Fruit fly (Drosophila melanogaster) whole organism, embryonic: ENCODE results near the gene Prp5.
A peak's percentile ranks its signal among the peaks of the same experiment; 100 is the strongest.

ENCODE experiments used
- Abd-B ChIP-seq: fragments of 200-800 bp; sonication (Bioruptor generic); optimal IDR thresholded peaks from 2 replicates; lab custom pipeline; 2018; ENCODE audit warnings: missing biosample characterization, mild to moderate bottlenecking, missing genetic modification characterization, moderate library complexity
- CG10274 ChIP-seq: fragments of 200-800 bp; sonication (Bioruptor generic); optimal IDR thresholded peaks from 3 replicates; lab custom pipeline; 2017; ENCODE audit warnings: missing biosample characterization, mild to moderate bottlenecking, missing genetic modification characterization
- CG11695 ChIP-seq: fragments of 200-800 bp; sonication (Bioruptor generic); IDR thresholded peaks from 3 replicates; pipeline ENCODE4 v1.3.6; 2022; ENCODE audit warnings: missing biosample characterization, missing genetic modification characterization
- CG12155 ChIP-seq: fragments of 200-800 bp; sonication (Bioruptor generic); optimal IDR thresholded peaks from 3 replicates; lab custom pipeline; 2016; ENCODE audit warnings: missing biosample characterization, missing genetic modification characterization
- CG12219 ChIP-seq: fragments of 200-800 bp; sonication (Bioruptor generic); optimal IDR thresholded peaks from 3 replicates; lab custom pipeline; 2018; ENCODE audit warnings: missing biosample characterization, mild to moderate bottlenecking, missing genetic modification characterization
- CG12236 ChIP-seq: fragments of 200-800 bp; sonication (Bioruptor generic); optimal IDR thresholded peaks from 2 replicates; lab custom pipeline; 2016; ENCODE audit warnings: missing biosample characterization, missing genetic modification characterization
- CG13424 ChIP-seq: fragments of 200-800 bp; sonication (Bioruptor generic); optimal IDR thresholded peaks from 2 replicates; lab custom pipeline; 2019; ENCODE audit warnings: missing biosample characterization, mild to moderate bottlenecking, missing genetic modification characterization, moderate library complexity
- CG14710 ChIP-seq: fragments of 200-800 bp; sonication (Bioruptor generic); optimal IDR thresholded peaks from 3 replicates; lab custom pipeline; 2019; ENCODE audit warnings: missing biosample characterization, mild to moderate bottlenecking, missing genetic modification characterization, moderate library complexity
- CG15073 ChIP-seq: fragments of 200-800 bp; sonication (Bioruptor generic); optimal IDR thresholded peaks from 2 replicates; lab custom pipeline; 2016; ENCODE audit warnings: missing biosample characterization, missing genetic modification characterization
- CG15514 ChIP-seq: fragments of 200-800 bp; sonication (Bioruptor generic); optimal IDR thresholded peaks from 3 replicates; lab custom pipeline; 2017; ENCODE audit warnings: missing biosample characterization, missing genetic modification characterization, mild to moderate bottlenecking, moderate library complexity, missing genetic modification reagents
- CG15696 ChIP-seq: fragments of 200-800 bp; sonication (Bioruptor generic); optimal IDR thresholded peaks from 2 replicates; lab custom pipeline; 2019; ENCODE audit warnings: missing biosample characterization, mild to moderate bottlenecking, missing genetic modification characterization, moderate library complexity
- CG16815 ChIP-seq: fragments of 200-800 bp; sonication (Bioruptor generic); optimal IDR thresholded peaks from 3 replicates; lab custom pipeline; 2017; ENCODE audit warnings: missing biosample characterization, mild to moderate bottlenecking, missing genetic modification characterization
- CG1792 ChIP-seq: fragments of 200-800 bp; sonication (Bioruptor generic); optimal IDR thresholded peaks from 2 replicates; lab custom pipeline; 2016; ENCODE audit warnings: missing biosample characterization, missing genetic modification characterization
- CG1832 ChIP-seq: fragments of 200-800 bp; sonication (Bioruptor generic); optimal IDR thresholded peaks from 2 replicates; lab custom pipeline; 2017; ENCODE audit warnings: missing biosample characterization, mild to moderate bottlenecking, missing genetic modification characterization, inconsistent platforms
- CG18599 ChIP-seq: fragments of 200-800 bp; sonication (Bioruptor generic); optimal IDR thresholded peaks from 3 replicates; lab custom pipeline; 2017; ENCODE audit warnings: missing biosample characterization, missing genetic modification characterization, mild to moderate bottlenecking, moderate library complexity, missing genetic modification reagents
- CG2116 ChIP-seq: fragments of 200-800 bp; sonication (Bioruptor generic); optimal IDR thresholded peaks from 3 replicates; lab custom pipeline; 2018; ENCODE audit warnings: missing biosample characterization, mild to moderate bottlenecking, missing genetic modification characterization
- CG2129 ChIP-seq: fragments of 200-800 bp; sonication (Bioruptor generic); IDR thresholded peaks from 2 replicates; pipeline ENCODE4 v1.3.6; 2022; ENCODE audit warnings: missing biosample characterization, missing genetic modification characterization; ENCODE audit not compliant: partially characterized antibody
- CG2875 ChIP-seq: fragments of 200-800 bp; sonication (Bioruptor generic); optimal IDR thresholded peaks from 2 replicates; lab custom pipeline; 2017; ENCODE audit warnings: missing biosample characterization, mild to moderate bottlenecking, missing genetic modification characterization, missing genetic modification reagents
- CG30020 ChIP-seq: fragments of 200-800 bp; optimal IDR thresholded peaks from 2 replicates; lab custom pipeline; 2019; ENCODE audit warnings: missing biosample characterization, mild to moderate bottlenecking, missing genetic modification characterization, moderate library complexity
- CG30403 ChIP-seq: fragments of 200-800 bp; sonication (Bioruptor generic); optimal IDR thresholded peaks from 3 replicates; lab custom pipeline; 2016; ENCODE audit warnings: missing biosample characterization, missing genetic modification characterization
- CG31224 ChIP-seq: fragments of 200-800 bp; sonication (Bioruptor generic); IDR thresholded peaks from 2 replicates; pipeline ENCODE4 v1.3.6; 2022; ENCODE audit warnings: missing biosample characterization, missing genetic modification characterization
- CG31441 ChIP-seq: fragments of 200-800 bp; sonication (Bioruptor generic); IDR thresholded peaks from 2 replicates; pipeline ENCODE4 v1.3.6; 2022; ENCODE audit warnings: missing biosample characterization, missing genetic modification characterization
- CG3281 ChIP-seq: fragments of 200-800 bp; sonication (Bioruptor generic); optimal IDR thresholded peaks from 3 replicates; lab custom pipeline; 2017; ENCODE audit warnings: missing biosample characterization, mild to moderate bottlenecking, missing genetic modification characterization
- CG4424 ChIP-seq: fragments of 200-800 bp; sonication (Bioruptor generic); optimal IDR thresholded peaks from 3 replicates; lab custom pipeline; 2016; ENCODE audit warnings: missing biosample characterization, missing genetic modification characterization
- CG4707 ChIP-seq: fragments of 200-800 bp; sonication (Bioruptor generic); optimal IDR thresholded peaks from 2 replicates; lab custom pipeline; 2018; ENCODE audit warnings: missing biosample characterization, mild to moderate bottlenecking, missing genetic modification characterization, moderate library complexity
- CG6254 ChIP-seq: fragments of 200-800 bp; sonication (Bioruptor generic); optimal IDR thresholded peaks from 3 replicates; lab custom pipeline; 2017; ENCODE audit warnings: mild to moderate bottlenecking, missing biosample characterization, missing genetic modification reagents, missing genetic modification characterization
- CG6791 ChIP-seq: fragments of 200-800 bp; sonication (Bioruptor generic); IDR thresholded peaks from 3 replicates; pipeline ENCODE4 v1.3.6; 2022; ENCODE audit warnings: missing biosample characterization, missing genetic modification characterization; ENCODE audit not compliant: partially characterized antibody
- CG7786 ChIP-seq: fragments of 200-800 bp; sonication (Bioruptor generic); optimal IDR thresholded peaks from 2 replicates; lab custom pipeline; 2016; ENCODE audit warnings: missing biosample characterization, missing genetic modification characterization
- CG7963 ChIP-seq: fragments of 200-800 bp; sonication (Bioruptor generic); IDR thresholded peaks from 3 replicates; pipeline ENCODE4 v1.3.6; 2022; ENCODE audit warnings: missing biosample characterization, missing genetic modification characterization; ENCODE audit not compliant: partially characterized antibody
- CG8388 ChIP-seq: fragments of 200-800 bp; sonication (Bioruptor generic); optimal IDR thresholded peaks from 2 replicates; lab custom pipeline; 2019; ENCODE audit warnings: missing biosample characterization, mild to moderate bottlenecking, missing genetic modification characterization, moderate library complexity
- CG8924 ChIP-seq: fragments of 200-800 bp; optimal IDR thresholded peaks from 3 replicates; lab custom pipeline; 2019; ENCODE audit warnings: missing biosample characterization, mild to moderate bottlenecking, missing genetic modification characterization, moderate library complexity
- Dad ChIP-seq: fragments of 200-800 bp; sonication (Bioruptor generic); optimal IDR thresholded peaks from 3 replicates; lab custom pipeline; 2016; ENCODE audit warnings: missing biosample characterization, missing genetic modification characterization
- GATAe ChIP-seq: fragments of 200-800 bp; sonication (Bioruptor generic); conservative IDR thresholded peaks from 2 replicates; pipeline ENCODE4 v1.3.6; 2022; ENCODE audit warnings: missing biosample characterization, missing genetic modification characterization
- MTF-1 ChIP-seq: fragments of 200-800 bp; sonication (Bioruptor generic); optimal IDR thresholded peaks from 2 replicates; lab custom pipeline; 2018; ENCODE audit warnings: missing biosample characterization, mild to moderate bottlenecking, missing genetic modification characterization, borderline replicate concordance
- Myb ChIP-seq: fragments of 200-800 bp; sonication (Bioruptor generic); optimal IDR thresholded peaks from 2 replicates; lab custom pipeline; 2016; ENCODE audit warnings: missing biosample characterization, missing genetic modification characterization
- Rfx ChIP-seq: fragments of 200-800 bp; sonication (Bioruptor generic); IDR thresholded peaks from 2 replicates; pipeline ENCODE4 v1.3.6; 2022; ENCODE audit warnings: missing biosample characterization, missing genetic modification characterization
- Xrp1 ChIP-seq: fragments of 200-800 bp; sonication (Bioruptor generic); IDR thresholded peaks from 2 replicates; pipeline ENCODE4 v1.3.6; 2022; ENCODE audit warnings: missing biosample characterization, missing genetic modification characterization
- ab ChIP-seq: fragments of 200-800 bp; sonication (Bioruptor generic); optimal IDR thresholded peaks from 2 replicates; lab custom pipeline; 2016; ENCODE audit warnings: missing biosample characterization, missing genetic modification characterization
- cas ChIP-seq: fragments of 200-800 bp; sonication (Bioruptor generic); IDR thresholded peaks from 2 replicates; pipeline ENCODE4 v1.3.6; 2022; ENCODE audit warnings: missing biosample characterization, missing genetic modification characterization
- dan ChIP-seq: fragments of 200-800 bp; sonication (Bioruptor generic); IDR thresholded peaks from 2 replicates; pipeline ENCODE4 v1.3.6; 2022; ENCODE audit warnings: missing biosample characterization, missing genetic modification characterization
- gem ChIP-seq: fragments of 200-800 bp; sonication (Bioruptor generic); optimal IDR thresholded peaks from 2 replicates; lab custom pipeline; 2019; ENCODE audit warnings: missing biosample characterization, mild to moderate bottlenecking, missing genetic modification characterization, moderate library complexity
- gt ChIP-seq: fragments of 200-800 bp; sonication (Bioruptor generic); IDR thresholded peaks from 2 replicates; pipeline ENCODE4 v1.3.6; 2022; ENCODE audit warnings: missing biosample characterization, missing genetic modification characterization
- jigr1 ChIP-seq: fragments of 200-800 bp; sonication (Bioruptor generic); IDR thresholded peaks from 3 replicates; pipeline ENCODE4 v1.3.6; 2022; ENCODE audit warnings: missing biosample characterization, missing genetic modification characterization
- jing ChIP-seq: fragments of 200-800 bp; sonication (Bioruptor generic); optimal IDR thresholded peaks from 2 replicates; lab custom pipeline; 2018; ENCODE audit warnings: missing biosample characterization, mild to moderate bottlenecking, missing genetic modification characterization
- kni ChIP-seq: fragments of 200-800 bp; sonication (Bioruptor generic); optimal IDR thresholded peaks from 3 replicates; lab custom pipeline; 2017; ENCODE audit warnings: mild to moderate bottlenecking, missing biosample characterization, missing genetic modification reagents, missing genetic modification characterization
- lilli ChIP-seq: fragments of 200-800 bp; sonication (Bioruptor generic); optimal IDR thresholded peaks from 3 replicates; lab custom pipeline; 2016; ENCODE audit warnings: missing biosample characterization, missing genetic modification characterization
- nerfin-1 ChIP-seq: fragments of 200-800 bp; sonication (Bioruptor generic); optimal IDR thresholded peaks from 3 replicates; lab custom pipeline; 2019; ENCODE audit warnings: missing biosample characterization, mild to moderate bottlenecking, missing genetic modification characterization, moderate library complexity
- prd ChIP-seq, 3 experiments: fragments of >200 bp in 2 of 3; fragments of 200-800 bp in 1 of 3; sonication (Bioruptor generic) in 1 of 3; optimal IDR thresholded peaks in 2 of 3; IDR thresholded peaks in 1 of 3; 2 replicates in 2 of 3; 3 replicates in 1 of 3; pipeline versions ENCODE4 v1.3.6 to Lab custom; 2017 to 2022; ENCODE audit warnings: missing biosample characterization in 1 of 3, missing genetic modification characterization in 1 of 3
- sna ChIP-seq: fragments of 200-800 bp; sonication (Bioruptor generic); IDR thresholded peaks from 2 replicates; pipeline ENCODE4 v1.3.6; 2022; ENCODE audit warnings: missing biosample characterization, missing genetic modification characterization; ENCODE audit not compliant: partially characterized antibody
- tio ChIP-seq: fragments of 200-800 bp; sonication (Bioruptor generic); optimal IDR thresholded peaks from 2 replicates; lab custom pipeline; 2017; ENCODE audit warnings: missing biosample characterization, missing genetic modification characterization, inconsistent platforms

Prp5 gene

DNA sequence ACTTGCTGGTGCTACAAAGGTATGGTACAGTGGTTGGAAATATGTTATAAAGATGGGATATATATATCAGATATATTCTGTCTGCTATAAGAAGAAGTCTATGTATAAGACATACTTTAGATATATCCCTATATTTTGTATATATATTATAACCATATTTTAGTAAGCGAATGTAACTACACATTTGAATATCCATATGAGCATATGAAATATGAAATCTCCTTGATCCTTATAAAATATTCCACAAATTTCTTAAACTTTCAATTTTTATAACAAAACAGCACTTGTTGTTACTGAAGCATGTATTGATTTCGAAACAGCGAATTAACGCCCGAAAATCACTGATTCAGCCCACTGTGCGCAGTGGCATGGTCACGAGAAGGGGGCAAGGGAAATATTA is 19.5 kb downstream of the Prp5 start (continued):
- no peak for TF ChIP-seq CG16815 (GFP tag; lab: Kevin White, UChicago)
- no peak for TF ChIP-seq Dad (GFP tag; lab: Kevin White, UChicago)
- no peak for TF ChIP-seq Xrp1
- no peak for TF ChIP-seq CG15514
- no peak for TF ChIP-seq CG7786 (GFP tag; lab: Kevin White, UChicago)
- TF ChIP-seq cas (GFP tag; lab: Robert Waterston, UW): no peak
- TF ChIP-seq CG6791: no peak
- TF ChIP-seq CG15073: no peak
- TF ChIP-seq CG4707 (GFP tag; lab: Kevin White, UChicago): peak; percentile 18
- no peak for TF ChIP-seq kni (GFP tag; lab: Kevin White, UChicago)
- no peak for TF ChIP-seq gt (GFP tag; lab: Robert Waterston, UW)
- TF ChIP-seq Abd-B (GFP tag; lab: Kevin White, UChicago): no peak
- TF ChIP-seq CG12219 (GFP tag; lab: Kevin White, UChicago): no peak
- no peak for TF ChIP-seq CG2116
- TF ChIP-seq dan (GFP tag; lab: Robert Waterston, UW): no peak
- no peak for TF ChIP-seq GATAe (GFP tag; lab: Robert Waterston, UW)
- peak; percentile 67 for TF ChIP-seq gem (tag; lab: Kevin White, UChicago)
- TF ChIP-seq CG14710 (tag; lab: Kevin White, UChicago): peak; percentile 41
- no peak for TF ChIP-seq CG12155 (GFP tag; lab: Kevin White, UChicago)
- TF ChIP-seq Myb (GFP tag; lab: Kevin White, UChicago): no peak
- TF ChIP-seq CG2129 (GFP tag; lab: Robert Waterston, UW): no peak
- peak; percentile 31 for TF ChIP-seq CG4424 (GFP tag; lab: Kevin White, UChicago)
- no peak for TF ChIP-seq Rfx
- TF ChIP-seq CG7963 (GFP tag; lab: Robert Waterston, UW): no peak
- no peak for TF ChIP-seq tio (GFP tag; lab: Kevin White, UChicago)
- peak; percentile 14 for TF ChIP-seq CG6254 (GFP tag; lab: Kevin White, UChicago)
- TF ChIP-seq sna: no peak
- no peak for TF ChIP-seq CG2875 (GFP tag; lab: Kevin White, UChicago)
- TF ChIP-seq CG1832 (GFP tag; lab: Kevin White, UChicago): no peak
- TF ChIP-seq CG31224 (GFP tag; lab: Robert Waterston, UW): no peak
- TF ChIP-seq CG13424: peak; percentile 48
- peak; percentile 24 for TF ChIP-seq CG18599 (GFP tag; lab: Kevin White, UChicago)
- no peak for TF ChIP-seq CG10274 (GFP tag; lab: Kevin White, UChicago)
- TF ChIP-seq jing: no peak
- no peak for TF ChIP-seq CG30020 (tag; lab: Kevin White, UChicago)
- TF ChIP-seq CG15696 (tag; lab: Kevin White, UChicago): no peak
- no peak for TF ChIP-seq MTF-1 (GFP tag; lab: Kevin White, UChicago)
- no peak for TF ChIP-seq prd (optimal IDR thresholded peaks at IDR 0.05; lab: Kevin White, UChicago)
- 0 out of 3 replicates have a peak, but pooled peaks have one; percentile 16 for TF ChIP-seq prd (GFP tag; IDR thresholded peaks at IDR 0.05; lab: Robert Waterston, UW)
- peak; percentile 21 for TF ChIP-seq CG30403
- peak; percentile 29 for TF ChIP-seq CG8388 (GFP tag; lab: Kevin White, UChicago)
- TF ChIP-seq CG8924 (tag; lab: Kevin White, UChicago): peak; percentile 29
- TF ChIP-seq jigr1 (GFP tag; lab: Robert Waterston, UW): no peak
- no peak for TF ChIP-seq CG1792 (GFP tag; lab: Kevin White, UChicago)
- no peak for TF ChIP-seq CG12236 (GFP tag; lab: Kevin White, UChicago)
- TF ChIP-seq CG3281 (GFP tag; lab: Kevin White, UChicago): peak; percentile 2
- TF ChIP-seq nerfin-1 (tag; lab: Kevin White, UChicago): no peak
- TF ChIP-seq lilli (GFP tag; lab: Kevin White, UChicago): no peak
- TF ChIP-seq ab (GFP tag; lab: Kevin White, UChicago): no peak
- 0 out of 2 replicates have a peak, but pooled peaks have one; percentile 8 for TF ChIP-seq CG31441 (GFP tag; lab: Robert Waterston, UW)
- TF ChIP-seq CG11695 (GFP tag; lab: Robert Waterston, UW): no peak
